Fruit fly (Drosophila melanogaster) whole organism, embryonic: ENCODE measurements around the gene Arp8.

Experiments
- Ada2b ChIP-seq: fragments of 200-800 bp; sonication (Bioruptor generic); IDR thresholded peaks from 2 replicates; pipeline ENCODE4 v1.3.6; 2022; ENCODE audit warnings: missing biosample characterization, missing genetic modification characterization
- B-H2 ChIP-seq: fragments of 200-800 bp; sonication (Bioruptor generic); optimal IDR thresholded peaks from 2 replicates; lab custom pipeline; 2018; ENCODE audit warnings: missing biosample characterization, mild to moderate bottlenecking, missing genetic modification characterization
- Bgb ChIP-seq: fragments of 200-800 bp; sonication (Bioruptor generic); IDR thresholded peaks from 2 replicates; pipeline ENCODE4 v1.3.6; 2022; ENCODE audit warnings: missing biosample characterization, missing genetic modification characterization; ENCODE audit not compliant: partially characterized antibody
- BtbVII ChIP-seq: fragments of 200-800 bp; sonication (Bioruptor generic); optimal IDR thresholded peaks from 3 replicates; lab custom pipeline; 2017; ENCODE audit warnings: missing biosample characterization, mild to moderate bottlenecking, missing genetic modification characterization
- C15 ChIP-seq: fragments of 200-800 bp; sonication (Bioruptor generic); IDR thresholded peaks from 3 replicates; pipeline ENCODE4 v1.3.6; 2022; ENCODE audit warnings: missing biosample characterization, missing genetic modification characterization
- CG10147 ChIP-seq: fragments of 200-800 bp; sonication (Bioruptor generic); optimal IDR thresholded peaks from 2 replicates; lab custom pipeline; 2019; ENCODE audit warnings: missing biosample characterization, mild to moderate bottlenecking, missing genetic modification characterization, moderate library complexity
- CG10267 ChIP-seq: fragments of 200-800 bp; sonication (Bioruptor generic); optimal IDR thresholded peaks from 2 replicates; lab custom pipeline; 2018; ENCODE audit warnings: missing biosample characterization, mild to moderate bottlenecking, missing genetic modification characterization, moderate library complexity
- CG10431 ChIP-seq: fragments of 200-800 bp; sonication (Bioruptor generic); optimal IDR thresholded peaks from 3 replicates; lab custom pipeline; 2018; ENCODE audit warnings: missing biosample characterization, mild to moderate bottlenecking, missing genetic modification characterization
- CG13624 ChIP-seq: fragments of 200-800 bp; sonication (Bioruptor generic); optimal IDR thresholded peaks from 2 replicates; lab custom pipeline; 2016; ENCODE audit warnings: missing biosample characterization, missing genetic modification characterization
- CG13775 ChIP-seq: fragments of 200-800 bp; sonication (Bioruptor generic); optimal IDR thresholded peaks from 3 replicates; lab custom pipeline; 2017; ENCODE audit warnings: missing biosample characterization, mild to moderate bottlenecking, missing genetic modification characterization
- CG14860 ChIP-seq: fragments of 200-800 bp; sonication (Bioruptor generic); IDR thresholded peaks from 3 replicates; pipeline ENCODE4 v1.3.6; 2022; ENCODE audit warnings: missing biosample characterization, missing genetic modification characterization; ENCODE audit not compliant: partially characterized antibody
- CG15514 ChIP-seq: fragments of 200-800 bp; sonication (Bioruptor generic); optimal IDR thresholded peaks from 3 replicates; lab custom pipeline; 2017; ENCODE audit warnings: missing biosample characterization, missing genetic modification characterization, mild to moderate bottlenecking, moderate library complexity, missing genetic modification reagents
- CG18619 ChIP-seq: fragments of 200-800 bp; sonication (Bioruptor generic); optimal IDR thresholded peaks from 3 replicates; lab custom pipeline; 2017; ENCODE audit warnings: missing biosample characterization, mild to moderate bottlenecking, missing genetic modification characterization
- CG2889 ChIP-seq: fragments of 200-800 bp; sonication (Bioruptor generic); IDR thresholded peaks from 3 replicates; pipeline ENCODE4 v1.3.6; 2022; ENCODE audit warnings: missing biosample characterization, missing genetic modification characterization
- CG34224 ChIP-seq: fragments of 200-800 bp; sonication (Bioruptor generic); IDR thresholded peaks from 3 replicates; pipeline ENCODE4 v1.3.6; 2022; ENCODE audit warnings: missing biosample characterization, missing genetic modification characterization; ENCODE audit not compliant: partially characterized antibody
- CG34422 ChIP-seq: fragments of 200-800 bp; sonication (Bioruptor generic); IDR thresholded peaks from 3 replicates; pipeline ENCODE4 v1.3.6; 2022; ENCODE audit warnings: missing biosample characterization, missing genetic modification characterization
- CG3847 ChIP-seq: fragments of 200-800 bp; sonication (Bioruptor generic); IDR thresholded peaks from 2 replicates; pipeline ENCODE4 v1.3.6; 2022; ENCODE audit warnings: missing biosample characterization, missing genetic modification characterization
- CG42726 ChIP-seq: fragments of 200-800 bp; sonication (Bioruptor generic); IDR thresholded peaks from 2 replicates; pipeline ENCODE4 v1.3.6; 2022; ENCODE audit warnings: missing biosample characterization, missing genetic modification characterization; ENCODE audit not compliant: partially characterized antibody
- CG4730 ChIP-seq: fragments of 200-800 bp; sonication (Bioruptor generic); IDR thresholded peaks from 2 replicates; pipeline ENCODE4 v1.3.6; 2022; ENCODE audit warnings: missing biosample characterization, missing genetic modification characterization
- CG4854 ChIP-seq: fragments of 200-800 bp; sonication (Bioruptor generic); optimal IDR thresholded peaks from 2 replicates; lab custom pipeline; 2016; ENCODE audit warnings: missing biosample characterization, missing genetic modification characterization, inconsistent platforms
- CG6791 ChIP-seq: fragments of 200-800 bp; sonication (Bioruptor generic); IDR thresholded peaks from 3 replicates; pipeline ENCODE4 v1.3.6; 2022; ENCODE audit warnings: missing biosample characterization, missing genetic modification characterization; ENCODE audit not compliant: partially characterized antibody
- CG7786 ChIP-seq: fragments of 200-800 bp; sonication (Bioruptor generic); optimal IDR thresholded peaks from 2 replicates; lab custom pipeline; 2016; ENCODE audit warnings: missing biosample characterization, missing genetic modification characterization
- CG7963 ChIP-seq: fragments of 200-800 bp; sonication (Bioruptor generic); IDR thresholded peaks from 3 replicates; pipeline ENCODE4 v1.3.6; 2022; ENCODE audit warnings: missing biosample characterization, missing genetic modification characterization; ENCODE audit not compliant: partially characterized antibody
- CG9727 ChIP-seq: fragments of 200-800 bp; sonication (Bioruptor generic); optimal IDR thresholded peaks from 3 replicates; lab custom pipeline; 2017; ENCODE audit warnings: missing biosample characterization, mild to moderate bottlenecking, missing genetic modification characterization
- CkIIα-i1 ChIP-seq: fragments of 200-800 bp; sonication (Bioruptor generic); IDR thresholded peaks from 2 replicates; pipeline ENCODE4 v1.3.6; 2022; ENCODE audit warnings: missing biosample characterization, missing genetic modification characterization
- Deaf1 ChIP-seq: fragments of 200-800 bp; optimal IDR thresholded peaks from 3 replicates; lab custom pipeline; 2019; ENCODE audit warnings: missing biosample characterization, mild to moderate bottlenecking, missing genetic modification characterization, moderate library complexity
- Doc3 ChIP-seq: fragments of 200-800 bp; sonication (Bioruptor generic); IDR thresholded peaks from 3 replicates; pipeline ENCODE4 v1.3.6; 2022; ENCODE audit warnings: missing biosample characterization, missing genetic modification characterization; ENCODE audit not compliant: partially characterized antibody
- Ets97D ChIP-seq: fragments of 200-800 bp; sonication (Bioruptor generic); optimal IDR thresholded peaks from 3 replicates; lab custom pipeline; 2016; ENCODE audit warnings: missing biosample characterization, missing genetic modification characterization
- HLH4C ChIP-seq: fragments of 200-800 bp; sonication (Bioruptor generic); IDR thresholded peaks from 3 replicates; pipeline ENCODE4 v1.3.6; 2022; ENCODE audit warnings: missing biosample characterization, missing genetic modification characterization; ENCODE audit not compliant: partially characterized antibody
- Lpt ChIP-seq: fragments of >200 bp; optimal IDR thresholded peaks from 2 replicates; lab custom pipeline; 2018; ENCODE audit warnings: missing biosample characterization, missing genetic modification characterization
- NFAT ChIP-seq: fragments of 200-800 bp; sonication (Bioruptor generic); IDR thresholded peaks from 2 replicates; pipeline ENCODE4 v1.3.6; 2022; ENCODE audit warnings: missing biosample characterization, missing genetic modification characterization
- Pdp1 ChIP-seq, 2 experiments: fragments of 200-800 bp; sonication (Bioruptor generic); optimal IDR thresholded peaks; 3 replicates each; lab custom pipeline; 2016; ENCODE audit warnings: missing biosample characterization in 2 of 2, missing genetic modification characterization in 2 of 2, mild to moderate bottlenecking in 1 of 2, moderate library complexity in 1 of 2
- Sin3A ChIP-seq: fragments of >200 bp; optimal IDR thresholded peaks from 2 replicates; lab custom pipeline; 2018
- Sox100B ChIP-seq: fragments of 200-800 bp; sonication (Bioruptor generic); optimal IDR thresholded peaks from 3 replicates; lab custom pipeline; 2018; ENCODE audit warnings: missing biosample characterization, mild to moderate bottlenecking, missing genetic modification characterization
- Sox102F ChIP-seq: fragments of 200-800 bp; sonication (Bioruptor generic); optimal IDR thresholded peaks from 2 replicates; lab custom pipeline; 2018; ENCODE audit warnings: missing biosample characterization, mild to moderate bottlenecking, missing genetic modification characterization, moderate library complexity
- Stat92E ChIP-seq, 3 experiments: fragments of >200 bp in 2 of 3; fragments of 200-800 bp in 1 of 3; sonication (Bioruptor generic) in 1 of 3; optimal IDR thresholded peaks; 2 replicates each; lab custom pipeline; 2017 to 2019; ENCODE audit warnings: missing biosample characterization in 3 of 3, missing genetic modification characterization in 3 of 3, mild to moderate bottlenecking in 1 of 3, moderate library complexity in 1 of 3
- Xbp1 ChIP-seq: fragments of 200-800 bp; sonication (Bioruptor generic); optimal IDR thresholded peaks from 3 replicates; lab custom pipeline; 2016; ENCODE audit warnings: missing biosample characterization, mild to moderate bottlenecking, missing genetic modification characterization
- crp ChIP-seq, 2 experiments: fragments of 200-800 bp; sonication (Bioruptor generic); optimal IDR thresholded peaks; 2 replicates in 1 of 2; 3 replicates in 1 of 2; lab custom pipeline; 2017; ENCODE audit warnings: missing biosample characterization in 2 of 2, missing genetic modification characterization in 2 of 2, mild to moderate bottlenecking in 1 of 2, moderate library complexity in 1 of 2
- fd102C ChIP-seq: fragments of 200-800 bp; sonication (Bioruptor generic); optimal IDR thresholded peaks from 2 replicates; lab custom pipeline; 2018; ENCODE audit warnings: missing biosample characterization, mild to moderate bottlenecking, missing genetic modification characterization, moderate library complexity
- kay ChIP-seq: fragments of 200-800 bp; sonication (Bioruptor generic); optimal IDR thresholded peaks from 2 replicates; lab custom pipeline; 2016; ENCODE audit warnings: missing biosample characterization, missing genetic modification characterization
- pum ChIP-seq: fragments of 200-800 bp; sonication (Bioruptor generic); optimal IDR thresholded peaks from 2 replicates; lab custom pipeline; 2016; ENCODE audit warnings: missing biosample characterization, missing genetic modification characterization
- pzg ChIP-seq: fragments of 200-800 bp; sonication (Bioruptor generic); optimal IDR thresholded peaks from 3 replicates; lab custom pipeline; 2018; ENCODE audit warnings: missing biosample characterization, mild to moderate bottlenecking, missing genetic modification characterization, moderate library complexity
- row ChIP-seq: fragments of 200-800 bp; sonication (Bioruptor generic); IDR thresholded peaks from 3 replicates; pipeline ENCODE4 v1.3.6; 2022; ENCODE audit warnings: missing biosample characterization, missing genetic modification characterization
- schlank ChIP-seq: fragments of 200-800 bp; sonication (Bioruptor generic); optimal IDR thresholded peaks from 2 replicates; lab custom pipeline; 2018; ENCODE audit warnings: missing biosample characterization, mild to moderate bottlenecking, missing genetic modification characterization
- ssp ChIP-seq: fragments of 200-800 bp; sonication (Bioruptor generic); IDR thresholded peaks from 2 replicates; pipeline ENCODE4 v1.3.6; 2022; ENCODE audit warnings: missing biosample characterization, missing genetic modification characterization
- trem ChIP-seq: fragments of 200-800 bp; optimal IDR thresholded peaks from 3 replicates; lab custom pipeline; 2019; ENCODE audit warnings: missing biosample characterization, mild to moderate bottlenecking, missing genetic modification characterization, moderate library complexity
- trh ChIP-seq: fragments of 200-800 bp; sonication (Bioruptor generic); optimal IDR thresholded peaks from 2 replicates; lab custom pipeline; 2016; ENCODE audit warnings: missing biosample characterization, missing genetic modification characterization
- vnd ChIP-seq: fragments of 200-800 bp; sonication (Bioruptor generic); IDR thresholded peaks from 3 replicates; pipeline ENCODE4 v1.3.6; 2022; ENCODE audit warnings: missing biosample characterization, missing genetic modification characterization; ENCODE audit not compliant: partially characterized antibody
- zen2 ChIP-seq: fragments of 200-800 bp; sonication (Bioruptor generic); IDR thresholded peaks from 3 replicates; pipeline ENCODE4 v1.3.6; 2022; ENCODE audit warnings: missing biosample characterization, missing genetic modification characterization; ENCODE audit not compliant: partially characterized antibody

Arp8 gene

dm6 chrX:17841923-17842322, 18.7 kb downstream of the Arp8 start, which contains the start of gene Taf9 (continued):
- TF ChIP-seq CG2889 (GFP tag; lab: Robert Waterston, UW) (no peak), CG10431 (GFP tag; lab: Kevin White, UChicago) (no peak), CG10267 (tag; lab: Kevin White, UChicago) (peak; percentile 87), Deaf1 (tag; lab: Kevin White, UChicago) (no peak), CG34224 (GFP tag; lab: Robert Waterston, UW) (peak; percentile 92), Stat92E (GFP tag; optimal IDR thresholded peaks at IDR 0.05; lab: Kevin White, UChicago) (peak in 1 of 3 experiments; percentile 0), CG3847 (GFP tag; lab: Robert Waterston, UW) (peak; percentile 79), C15 (no peak), CG9727 (GFP tag; lab: Kevin White, UChicago) (no peak), HLH4C (GFP tag; lab: Robert Waterston, UW) (peak; percentile 85), trh (no peak), Doc3 (GFP tag; lab: Robert Waterston, UW) (peak; percentile 69), schlank (tag; lab: Kevin White, UChicago) (no peak), Bgb (GFP tag; lab: Robert Waterston, UW) (peak; percentile 95), crp (GFP tag; optimal IDR thresholded peaks at IDR 0.05; lab: Kevin White, UChicago) (peak in 1 of 2 experiments; percentile 26), Ada2b (GFP tag; lab: Robert Waterston, UW) (no peak), Sin3A (lab: Kevin White, UChicago) (peak; percentile 51), CkIIα-i1 (GFP tag; lab: Robert Waterston, UW) (no peak), trem (tag; lab: Kevin White, UChicago) (peak; percentile 24), zen2 (GFP tag; lab: Robert Waterston, UW) (peak; percentile 91), Sox102F (GFP tag; lab: Kevin White, UChicago) (no peak), CG7786 (GFP tag; lab: Kevin White, UChicago) (no peak), CG34422 (GFP tag; lab: Robert Waterston, UW) (0 out of 3 replicates have a peak, but pooled peaks have one; percentile 50), vnd (peak; percentile 82), Sox100B (GFP tag; lab: Kevin White, UChicago) (no peak), BtbVII (no peak), CG18619 (GFP tag; lab: Kevin White, UChicago) (no peak), CG15514 (GFP tag; lab: Kevin White, UChicago) (peak; percentile 31), CG13775 (GFP tag; lab: Kevin White, UChicago) (no peak), CG4730 (GFP tag; lab: Robert Waterston, UW) (no peak), Pdp1 (GFP tag; optimal IDR thresholded peaks at IDR 0.05; lab: Kevin White, UChicago) (peak in 1 of 2 experiments; percentile 20), CG42726 (GFP tag; lab: Robert Waterston, UW) (peak; percentile 88; the same call in 1 of the 2 replicates), CG14860 (GFP tag; lab: Robert Waterston, UW) (peak; percentile 67), pum (GFP tag; lab: Kevin White, UChicago) (no peak), pzg (peak; percentile 81), row (GFP tag; lab: Robert Waterston, UW) (peak; percentile 28; the same call in 1 of the 3 replicates), Lpt (no peak), ssp (GFP tag; lab: Robert Waterston, UW) (no peak), CG7963 (GFP tag; lab: Robert Waterston, UW) (peak; percentile 85), CG6791 (peak; percentile 93), Ets97D (GFP tag; lab: Kevin White, UChicago) (peak; percentile 78), kay (GFP tag; lab: Kevin White, UChicago) (no peak), CG4854 (no peak), Xbp1 (GFP tag; lab: Kevin White, UChicago) (no peak), B-H2 (GFP tag; lab: Kevin White, UChicago) (peak; percentile 3), fd102C (no peak), NFAT (GFP tag; lab: Robert Waterston, UW) (peak; percentile 67), CG13624 (peak; percentile 15), CG10147 (GFP tag; lab: Kevin White, UChicago) (no peak)
